Worm (Caenorhabditis elegans) whole organism, L4 larva: ENCODE measurements around the gene nas-16.

Experiments
- F37D6.2 ChIP-seq: sonication (generic microtip); optimal IDR thresholded peaks from 2 replicates; lab custom pipeline; 2016; ENCODE audit warnings: mild to moderate bottlenecking, missing genetic modification characterization, missing compliant biosample characterization
- ZK546.5 ChIP-seq, 2 experiments: sonication (generic microtip); optimal IDR thresholded peaks; 2 replicates each; lab custom pipeline; 2017; ENCODE audit warnings: missing biosample characterization in 2 of 2, missing genetic modification characterization in 2 of 2
- ama-1 ChIP-seq: fragments of 150-350 bp; optimal IDR thresholded peaks from 2 replicates; lab custom pipeline; 2014; ENCODE audit warnings: inconsistent platforms, mixed read lengths
- attf-4 ChIP-seq: sonication (generic microtip); optimal IDR thresholded peaks from 3 replicates; lab custom pipeline; 2017; ENCODE audit warnings: missing biosample characterization, missing genetic modification characterization
- fos-1 ChIP-seq: fragments of 150-350 bp; optimal IDR thresholded peaks from 2 replicates; lab custom pipeline; 2014; ENCODE audit warnings: missing biosample characterization, missing genetic modification characterization
- hlh-30 ChIP-seq: sonication (generic microtip); optimal IDR thresholded peaks from 2 replicates; lab custom pipeline; 2017; ENCODE audit warnings: antibody characterized with exemption, mild to moderate bottlenecking, missing genetic modification characterization, missing compliant biosample characterization; ENCODE audit not compliant: insufficient read depth
- lin-39 ChIP-seq: fragments of 150-350 bp; optimal IDR thresholded peaks from 2 replicates; lab custom pipeline; 2014; ENCODE audit warnings: missing biosample characterization, missing genetic modification reagents, missing genetic modification characterization
- mdl-1 ChIP-seq, 2 experiments: fragments of 150-350 bp in 1 of 2; sonication (generic microtip) in 1 of 2; optimal IDR thresholded peaks; 2 replicates each; lab custom pipeline; 2014 to 2017; ENCODE audit warnings: missing biosample characterization in 2 of 2, missing genetic modification characterization in 2 of 2
- nhr-25 ChIP-seq: sonication (generic microtip); optimal IDR thresholded peaks from 2 replicates; lab custom pipeline; 2017; ENCODE audit warnings: missing genetic modification characterization, mild to moderate bottlenecking, missing compliant biosample characterization, antibody characterized with exemption, moderate library complexity, borderline replicate concordance; ENCODE audit not compliant: insufficient read depth
- nhr-6 ChIP-seq: fragments of 150-350 bp; optimal IDR thresholded peaks from 2 replicates; lab custom pipeline; 2014; ENCODE audit warnings: missing biosample characterization, missing genetic modification characterization
- pqm-1 ChIP-seq: sonication (generic microtip); optimal IDR thresholded peaks from 2 replicates; lab custom pipeline; 2017; ENCODE audit warnings: missing biosample characterization, missing genetic modification characterization
- snpc-4 ChIP-seq: fragments of 150-350 bp; optimal IDR thresholded peaks from 2 replicates; lab custom pipeline; 2014; ENCODE audit warnings: missing biosample characterization, missing genetic modification characterization
- zfp-3 ChIP-seq: fragments of 200-800 bp; sonication (Bioruptor generic); conservative IDR thresholded peaks from 2 replicates; pipeline ENCODE4 v1.3.6; 2022; ENCODE audit warnings: missing genetic modification reagents, missing genetic modification characterization, missing compliant biosample characterization

DNA sequence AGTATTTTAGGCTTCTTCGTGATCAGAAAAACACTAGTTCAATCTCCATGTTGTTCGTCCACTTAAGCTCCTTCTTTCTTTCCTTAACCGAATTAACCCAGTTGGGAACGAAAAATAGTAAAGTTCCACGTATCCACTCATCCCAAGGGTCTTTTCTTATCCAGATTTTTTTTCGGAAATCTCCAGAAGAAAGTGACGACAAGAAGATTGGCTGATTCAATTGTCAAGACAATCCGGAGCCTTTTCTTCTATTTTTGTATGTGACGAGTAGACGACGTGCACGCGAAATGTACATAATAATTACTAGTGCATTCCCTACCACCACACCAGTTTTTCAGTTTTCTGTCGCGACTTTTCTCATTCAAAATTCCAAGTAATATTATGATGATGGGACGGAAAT is 40.9 kb upstream of the nas-16 start:
- no peak for TF ChIP-seq pqm-1 (tag; lab: Kevin White, UChicago)
- no peak for TF ChIP-seq snpc-4 (tag; lab: Kevin White, UChicago)
- no peak for TF ChIP-seq lin-39
- TF ChIP-seq ZK546.5 (tag; optimal IDR thresholded peaks at IDR 0.05; lab: Kevin White, UChicago) = no peak
- TF ChIP-seq fos-1 (tag; lab: Kevin White, UChicago) = no peak
- no peak for TF ChIP-seq mdl-1 (tag; optimal IDR thresholded peaks at IDR 0.05; lab: Kevin White, UChicago)
- no peak for TF ChIP-seq nhr-25 (tag; lab: Kevin White, UChicago)
- TF ChIP-seq nhr-6 (tag; lab: Kevin White, UChicago) = no peak
- TF ChIP-seq ama-1 = no peak
- no peak for TF ChIP-seq attf-4 (tag; lab: Kevin White, UChicago)
- no peak for TF ChIP-seq zfp-3
- TF ChIP-seq hlh-30 (tag; lab: Kevin White, UChicago) = no peak
- no peak for TF ChIP-seq F37D6.2 (tag; lab: Kevin White, UChicago)
